Worm (Caenorhabditis elegans): Measurements from ENCODE around the gene ZK1058.3.

ce11 chrIII:3876197-3876897 is 42.3 kb upstream of the ZK1058.3 start:
- TF ChIP-seq nhr-12 (tag; optimal IDR thresholded peaks at IDR 0.05) (no peak), elt-3 (tag; optimal IDR thresholded peaks at IDR 0.05) (no peak), flh-1 (GFP tag; optimal IDR thresholded peaks at IDR 0.05) (no peak), ces-1 (GFP tag; optimal IDR thresholded peaks at IDR 0.05) (no peak), lin-32 (GFP tag; optimal IDR thresholded peaks at IDR 0.05) (no peak), nhr-76 (tag; optimal IDR thresholded peaks at IDR 0.05) (no peak), nhr-28 (tag; optimal IDR thresholded peaks at IDR 0.05) (no peak), nhr-237 (tag; optimal IDR thresholded peaks at IDR 0.05) (no peak), lsy-2 (tag; optimal IDR thresholded peaks at IDR 0.05) (no peak)
